Worm (Caenorhabditis elegans): ENCODE measurements around the gene sams-4.
A peak's percentile ranks its signal among the peaks of the same experiment; 100 is the strongest.

The sams-4 gene

ce11 chrIV:5820056-5820799 is 25.9 kb downstream of the sams-4 start:
- peak; percentile 48 for TF ChIP-seq unc-120 (tag; optimal IDR thresholded peaks at IDR 0.05; ENCODE audit: poor library complexity, severe bottlenecking)
- no peak for TF ChIP-seq nhr-12 (tag; optimal IDR thresholded peaks at IDR 0.05)
- no peak for TF ChIP-seq nhr-237 (tag; optimal IDR thresholded peaks at IDR 0.05)
- TF ChIP-seq nhr-76 (tag; optimal IDR thresholded peaks at IDR 0.05), result no peak
- peak; percentile 92 for TF ChIP-seq hlh-1 (tag; optimal IDR thresholded peaks at IDR 0.05)
- no peak for TF ChIP-seq blmp-1 (tag; optimal IDR thresholded peaks at IDR 0.05)
- no peak for TF ChIP-seq lin-32 (GFP tag; optimal IDR thresholded peaks at IDR 0.05)
- no peak for TF ChIP-seq cnd-1 (tag; optimal IDR thresholded peaks at IDR 0.05)
- TF ChIP-seq mep-1 (tag; optimal IDR thresholded peaks at IDR 0.05), result no peak
- TF ChIP-seq sem-2 (GFP tag; optimal IDR thresholded peaks at IDR 0.05), result no peak
- no peak for TF ChIP-seq ceh-83 (GFP tag; optimal IDR thresholded peaks at IDR 0.05)
- TF ChIP-seq elt-1 (tag; optimal IDR thresholded peaks at IDR 0.05; ENCODE audit: borderline replicate concordance, insufficient read depth), result no peak
- no peak for TF ChIP-seq flh-1 (GFP tag; optimal IDR thresholded peaks at IDR 0.05)
- no peak for TF ChIP-seq tbx-8 (GFP tag; optimal IDR thresholded peaks at IDR 0.05)
- no peak for TF ChIP-seq elt-3 (tag; optimal IDR thresholded peaks at IDR 0.05)
- TF ChIP-seq lsy-2 (tag; optimal IDR thresholded peaks at IDR 0.05), result no peak
- no peak for TF ChIP-seq lin-13 (tag; optimal IDR thresholded peaks at IDR 0.05)
- no peak for TF ChIP-seq ces-1 (GFP tag; optimal IDR thresholded peaks at IDR 0.05)
- TF ChIP-seq ceh-39 (tag; optimal IDR thresholded peaks at IDR 0.05), result no peak
- no peak for TF ChIP-seq drap-1 (GFP tag; optimal IDR thresholded peaks at IDR 0.05)
- TF ChIP-seq ceh-43 (GFP tag; optimal IDR thresholded peaks at IDR 0.05), result no peak
- peak; percentile 89 for TF ChIP-seq unc-62 (GFP tag; optimal IDR thresholded peaks at IDR 0.05)
- TF ChIP-seq M03D4.4 (tag; optimal IDR thresholded peaks at IDR 0.05), result no peak
- TF ChIP-seq pha-4 (tag; optimal IDR thresholded peaks at IDR 0.05), result no peak
- TF ChIP-seq unc-39 (tag; optimal IDR thresholded peaks at IDR 0.05), result no peak

- peak; percentile 55 for TF ChIP-seq ham-2 (GFP tag; optimal IDR thresholded peaks at IDR 0.05)
- no peak for TF ChIP-seq lin-13 (tag; optimal IDR thresholded peaks at IDR 0.05)
- TF ChIP-seq hlh-1 (tag; optimal IDR thresholded peaks at IDR 0.05), result peak; percentile 45
- TF ChIP-seq blmp-1 (tag; optimal IDR thresholded peaks at IDR 0.05), result no peak
- peak; percentile 75 for TF ChIP-seq unc-62 (GFP tag; optimal IDR thresholded peaks at IDR 0.05)
- no peak for TF ChIP-seq nhr-2 (tag; optimal IDR thresholded peaks at IDR 0.05)
- TF ChIP-seq drap-1 (GFP tag; optimal IDR thresholded peaks at IDR 0.05), result no peak
- TF ChIP-seq elt-3 (tag; optimal IDR thresholded peaks at IDR 0.05), result no peak
- TF ChIP-seq elt-1 (tag; optimal IDR thresholded peaks at IDR 0.05; ENCODE audit: borderline replicate concordance, insufficient read depth), result peak; percentile 77
- TF ChIP-seq mep-1 (tag; optimal IDR thresholded peaks at IDR 0.05), result no peak
- no peak for TF ChIP-seq nhr-28 (tag; optimal IDR thresholded peaks at IDR 0.05)
- no peak for TF ChIP-seq ztf-11 (tag; optimal IDR thresholded peaks at IDR 0.05)
- TF ChIP-seq ceh-43 (GFP tag; optimal IDR thresholded peaks at IDR 0.05), result no peak
- no peak for TF ChIP-seq lsy-2 (tag; optimal IDR thresholded peaks at IDR 0.05)
- TF ChIP-seq ceh-83 (GFP tag; optimal IDR thresholded peaks at IDR 0.05), result no peak
- TF ChIP-seq unc-120 (tag; optimal IDR thresholded peaks at IDR 0.05; ENCODE audit: poor library complexity, severe bottlenecking), result peak; percentile 90
- no peak for TF ChIP-seq ceh-39 (tag; optimal IDR thresholded peaks at IDR 0.05)
- no peak for TF ChIP-seq nhr-76 (tag; optimal IDR thresholded peaks at IDR 0.05)
- no peak for TF ChIP-seq lin-32 (GFP tag; optimal IDR thresholded peaks at IDR 0.05)
- no peak for TF ChIP-seq sptf-1 (tag; optimal IDR thresholded peaks at IDR 0.05)
- TF ChIP-seq mab-5 (tag; optimal IDR thresholded peaks at IDR 0.05), result no peak
- no peak for TF ChIP-seq bed-3 (GFP tag; optimal IDR thresholded peaks at IDR 0.05)
- no peak for TF ChIP-seq nhr-12 (tag; optimal IDR thresholded peaks at IDR 0.05)
- no peak for TF ChIP-seq flh-1 (GFP tag; optimal IDR thresholded peaks at IDR 0.05)
- no peak for TF ChIP-seq sem-2 (GFP tag; optimal IDR thresholded peaks at IDR 0.05)
- no peak for TF ChIP-seq unc-39 (tag; optimal IDR thresholded peaks at IDR 0.05)
- TF ChIP-seq nhr-237 (tag; optimal IDR thresholded peaks at IDR 0.05), result no peak
- TF ChIP-seq ces-1 (GFP tag; optimal IDR thresholded peaks at IDR 0.05), result peak; percentile 43
- TF ChIP-seq snpc-4 (tag; optimal IDR thresholded peaks at IDR 0.05), result no peak
- TF ChIP-seq tbx-8 (GFP tag; optimal IDR thresholded peaks at IDR 0.05), result no peak
- TF ChIP-seq zip-8 (tag; optimal IDR thresholded peaks at IDR 0.05), result no peak
- no peak for TF ChIP-seq cnd-1 (tag; optimal IDR thresholded peaks at IDR 0.05)
- no peak for TF ChIP-seq pha-4 (tag; optimal IDR thresholded peaks at IDR 0.05)
- no peak for TF ChIP-seq mls-2 (tag; optimal IDR thresholded peaks at IDR 0.05)
- TF ChIP-seq M03D4.4 (tag; optimal IDR thresholded peaks at IDR 0.05), result no peak
These were observed 28.7 kb downstream of the sams-4 start for ce11 chrIV:5817459-5817858.

ce11 chrIV:5816466-5816865 is 29.7 kb downstream of the sams-4 start:
- TF ChIP-seq elt-3 (tag; optimal IDR thresholded peaks at IDR 0.05), result no peak
- no peak for TF ChIP-seq unc-62 (GFP tag; optimal IDR thresholded peaks at IDR 0.05)
- no peak for TF ChIP-seq lin-32 (GFP tag; optimal IDR thresholded peaks at IDR 0.05)
- no peak for TF ChIP-seq nhr-237 (tag; optimal IDR thresholded peaks at IDR 0.05)
- no peak for TF ChIP-seq mab-5 (tag; optimal IDR thresholded peaks at IDR 0.05)
- TF ChIP-seq snpc-4 (tag; optimal IDR thresholded peaks at IDR 0.05), result no peak
- no peak for TF ChIP-seq nhr-28 (tag; optimal IDR thresholded peaks at IDR 0.05)
- no peak for TF ChIP-seq lin-13 (tag; optimal IDR thresholded peaks at IDR 0.05)
- no peak for TF ChIP-seq sptf-1 (tag; optimal IDR thresholded peaks at IDR 0.05)
- no peak for TF ChIP-seq ham-2 (GFP tag; optimal IDR thresholded peaks at IDR 0.05)
- TF ChIP-seq lsy-2 (tag; optimal IDR thresholded peaks at IDR 0.05), result no peak
- TF ChIP-seq unc-39 (tag; optimal IDR thresholded peaks at IDR 0.05), result no peak
- no peak for TF ChIP-seq tbx-8 (GFP tag; optimal IDR thresholded peaks at IDR 0.05)
- TF ChIP-seq nhr-2 (tag; optimal IDR thresholded peaks at IDR 0.05), result no peak
